Fruit fly (Drosophila melanogaster) whole organism, embryonic: Measurements from ENCODE around the gene Sry-alpha.

Source experiments
- CG10543 ChIP-seq: fragments of 200-800 bp; sonication (Bioruptor generic); optimal IDR thresholded peaks from 3 replicates; lab custom pipeline; 2017; ENCODE audit warnings: missing biosample characterization, mild to moderate bottlenecking, missing genetic modification characterization, moderate library complexity
- CG10979 ChIP-seq: fragments of 200-800 bp; sonication (Bioruptor generic); optimal IDR thresholded peaks from 2 replicates; lab custom pipeline; 2018; ENCODE audit warnings: missing biosample characterization, mild to moderate bottlenecking, missing genetic modification characterization, moderate library complexity
- CG11247 ChIP-seq: fragments of 200-800 bp; sonication (Bioruptor generic); IDR thresholded peaks from 2 replicates; pipeline ENCODE4 v1.3.6; 2022; ENCODE audit warnings: missing biosample characterization, missing genetic modification characterization
- CG11456 ChIP-seq: fragments of 200-800 bp; sonication (Bioruptor generic); IDR thresholded peaks from 3 replicates; pipeline ENCODE4 v1.3.6; 2022; ENCODE audit warnings: missing biosample characterization, missing genetic modification characterization
- CG12104 ChIP-seq: fragments of 200-800 bp; sonication (Bioruptor generic); optimal IDR thresholded peaks from 3 replicates; lab custom pipeline; 2016; ENCODE audit warnings: missing biosample characterization, missing genetic modification characterization
- CG12219 ChIP-seq: fragments of 200-800 bp; sonication (Bioruptor generic); optimal IDR thresholded peaks from 3 replicates; lab custom pipeline; 2018; ENCODE audit warnings: missing biosample characterization, mild to moderate bottlenecking, missing genetic modification characterization
- CG12659 ChIP-seq: fragments of 200-800 bp; sonication (Bioruptor generic); optimal IDR thresholded peaks from 3 replicates; lab custom pipeline; 2017; ENCODE audit warnings: mild to moderate bottlenecking, missing biosample characterization, missing genetic modification reagents, missing genetic modification characterization
- CG1647 ChIP-seq: fragments of 200-800 bp; sonication (Bioruptor generic); optimal IDR thresholded peaks from 3 replicates; lab custom pipeline; 2016; ENCODE audit warnings: missing biosample characterization, missing genetic modification characterization
- CG30020 ChIP-seq: fragments of 200-800 bp; optimal IDR thresholded peaks from 2 replicates; lab custom pipeline; 2019; ENCODE audit warnings: missing biosample characterization, mild to moderate bottlenecking, missing genetic modification characterization, moderate library complexity
- CG3281 ChIP-seq: fragments of 200-800 bp; sonication (Bioruptor generic); optimal IDR thresholded peaks from 3 replicates; lab custom pipeline; 2017; ENCODE audit warnings: missing biosample characterization, mild to moderate bottlenecking, missing genetic modification characterization
- CG33557 ChIP-seq: fragments of 200-800 bp; sonication (Bioruptor generic); optimal IDR thresholded peaks from 2 replicates; lab custom pipeline; 2019; ENCODE audit warnings: missing biosample characterization, mild to moderate bottlenecking, missing genetic modification characterization, moderate library complexity
- CG3407 ChIP-seq: fragments of 200-800 bp; sonication (Bioruptor generic); optimal IDR thresholded peaks from 2 replicates; lab custom pipeline; 2018; ENCODE audit warnings: missing biosample characterization, mild to moderate bottlenecking, missing genetic modification characterization
- CG4730 ChIP-seq: fragments of 200-800 bp; sonication (Bioruptor generic); IDR thresholded peaks from 2 replicates; pipeline ENCODE4 v1.3.6; 2022; ENCODE audit warnings: missing biosample characterization, missing genetic modification characterization
- CG7271 ChIP-seq: fragments of 200-800 bp; sonication (Bioruptor generic); optimal IDR thresholded peaks from 2 replicates; lab custom pipeline; 2018; ENCODE audit warnings: missing biosample characterization, mild to moderate bottlenecking, missing genetic modification characterization, moderate library complexity
- CG7839 ChIP-seq: fragments of 200-800 bp; sonication (Bioruptor generic); optimal IDR thresholded peaks from 3 replicates; lab custom pipeline; 2018; ENCODE audit warnings: missing biosample characterization, mild to moderate bottlenecking, missing genetic modification characterization, moderate library complexity
- CG8765 ChIP-seq: fragments of 200-800 bp; sonication (Bioruptor generic); IDR thresholded peaks from 2 replicates; pipeline ENCODE4 v1.3.6; 2022; ENCODE audit warnings: missing biosample characterization, missing genetic modification characterization
- CG8944 ChIP-seq: fragments of 200-800 bp; sonication (Bioruptor generic); optimal IDR thresholded peaks from 3 replicates; lab custom pipeline; 2016; ENCODE audit warnings: missing biosample characterization, missing genetic modification characterization
- Fer1 ChIP-seq: fragments of 200-800 bp; sonication (Bioruptor generic); optimal IDR thresholded peaks from 2 replicates; lab custom pipeline; 2017; ENCODE audit warnings: missing biosample characterization, mild to moderate bottlenecking, missing genetic modification characterization
- Gsc ChIP-seq: fragments of 200-800 bp; sonication (Bioruptor generic); IDR thresholded peaks from 2 replicates; pipeline ENCODE4 v1.3.6; 2022; ENCODE audit warnings: missing biosample characterization, missing genetic modification characterization
- HHEX ChIP-seq: fragments of 200-800 bp; sonication (Bioruptor generic); optimal IDR thresholded peaks from 3 replicates; lab custom pipeline; 2017; ENCODE audit warnings: missing biosample characterization, mild to moderate bottlenecking, missing genetic modification characterization, missing genetic modification reagents
- Hand ChIP-seq: fragments of 200-800 bp; sonication (Bioruptor generic); optimal IDR thresholded peaks from 2 replicates; lab custom pipeline; 2017; ENCODE audit warnings: mild to moderate bottlenecking, missing biosample characterization, missing genetic modification reagents, missing genetic modification characterization
- Kr ChIP-seq: fragments of 200-800 bp; sonication (Bioruptor generic); optimal IDR thresholded peaks from 2 replicates; lab custom pipeline; 2017; ENCODE audit warnings: missing biosample characterization, mild to moderate bottlenecking, missing genetic modification characterization
- Mrtf ChIP-seq: fragments of 200-800 bp; sonication (Bioruptor generic); IDR thresholded peaks from 3 replicates; pipeline ENCODE4 v1.3.6; 2022; ENCODE audit warnings: missing biosample characterization, missing genetic modification characterization
- NC2α ChIP-seq: fragments of 200-800 bp; sonication (Bioruptor generic); optimal IDR thresholded peaks from 2 replicates; lab custom pipeline; 2016; ENCODE audit warnings: missing biosample characterization, missing genetic modification characterization
- NFAT ChIP-seq: fragments of 200-800 bp; sonication (Bioruptor generic); IDR thresholded peaks from 2 replicates; pipeline ENCODE4 v1.3.6; 2022; ENCODE audit warnings: missing biosample characterization, missing genetic modification characterization
- Nf-YC ChIP-seq: fragments of 200-800 bp; optimal IDR thresholded peaks from 3 replicates; lab custom pipeline; 2019; ENCODE audit warnings: missing biosample characterization, mild to moderate bottlenecking, missing genetic modification characterization, moderate library complexity
- Optix ChIP-seq: fragments of 200-800 bp; sonication (Bioruptor generic); IDR thresholded peaks from 3 replicates; pipeline ENCODE4 v1.3.6; 2022; ENCODE audit warnings: missing biosample characterization, missing genetic modification characterization
- Sox102F ChIP-seq: fragments of 200-800 bp; sonication (Bioruptor generic); optimal IDR thresholded peaks from 2 replicates; lab custom pipeline; 2018; ENCODE audit warnings: missing biosample characterization, mild to moderate bottlenecking, missing genetic modification characterization, moderate library complexity
- YL-1 ChIP-seq: fragments of 200-800 bp; sonication (Bioruptor generic); optimal IDR thresholded peaks from 3 replicates; lab custom pipeline; 2017; ENCODE audit warnings: missing biosample characterization, mild to moderate bottlenecking, missing genetic modification characterization
- bcd ChIP-seq: fragments of 200-800 bp; sonication (Bioruptor generic); optimal IDR thresholded peaks from 2 replicates; lab custom pipeline; 2017; ENCODE audit warnings: missing biosample characterization, mild to moderate bottlenecking, missing genetic modification characterization
- caup ChIP-seq: fragments of 200-800 bp; sonication (Bioruptor generic); optimal IDR thresholded peaks from 3 replicates; lab custom pipeline; 2017; ENCODE audit warnings: missing biosample characterization, mild to moderate bottlenecking, missing genetic modification characterization, moderate library complexity; ENCODE audit not compliant: severe bottlenecking
- dan ChIP-seq: fragments of 200-800 bp; sonication (Bioruptor generic); IDR thresholded peaks from 2 replicates; pipeline ENCODE4 v1.3.6; 2022; ENCODE audit warnings: missing biosample characterization, missing genetic modification characterization
- emc ChIP-seq: fragments of 200-800 bp; sonication (Bioruptor generic); optimal IDR thresholded peaks from 2 replicates; lab custom pipeline; 2016; ENCODE audit warnings: missing biosample characterization, missing genetic modification characterization
- ems ChIP-seq: fragments of 200-800 bp; sonication (Bioruptor generic); optimal IDR thresholded peaks from 3 replicates; lab custom pipeline; 2016; ENCODE audit warnings: missing biosample characterization, missing genetic modification characterization
- exex ChIP-seq: fragments of 200-800 bp; sonication (Bioruptor generic); optimal IDR thresholded peaks from 4 replicates; lab custom pipeline; 2018; ENCODE audit warnings: missing biosample characterization, mild to moderate bottlenecking, missing genetic modification characterization, moderate library complexity
- fu2 ChIP-seq: fragments of 200-800 bp; sonication (Bioruptor generic); optimal IDR thresholded peaks from 2 replicates; lab custom pipeline; 2016; ENCODE audit warnings: missing biosample characterization, missing genetic modification characterization
- ham ChIP-seq: fragments of 200-800 bp; sonication (Bioruptor generic); IDR thresholded peaks from 2 replicates; pipeline ENCODE4 v1.3.6; 2022; ENCODE audit warnings: missing biosample characterization, missing genetic modification characterization
- hb ChIP-seq: fragments of 200-800 bp; sonication (Bioruptor generic); IDR thresholded peaks from 3 replicates; pipeline ENCODE4 v1.3.6; 2022; ENCODE audit warnings: missing biosample characterization, missing genetic modification characterization; ENCODE audit not compliant: partially characterized antibody
- hth ChIP-seq: fragments of >200 bp; optimal IDR thresholded peaks from 2 replicates; lab custom pipeline; 2017; ENCODE audit warnings: inconsistent platforms
- jing ChIP-seq: fragments of 200-800 bp; sonication (Bioruptor generic); optimal IDR thresholded peaks from 2 replicates; lab custom pipeline; 2018; ENCODE audit warnings: missing biosample characterization, mild to moderate bottlenecking, missing genetic modification characterization
- nom ChIP-seq: fragments of 200-800 bp; sonication (Bioruptor generic); optimal IDR thresholded peaks from 2 replicates; lab custom pipeline; 2017; ENCODE audit warnings: missing biosample characterization, missing genetic modification characterization, mild to moderate bottlenecking, moderate library complexity, missing genetic modification reagents
- odd ChIP-seq: fragments of 200-800 bp; sonication (Bioruptor generic); optimal IDR thresholded peaks from 2 replicates; lab custom pipeline; 2017; ENCODE audit warnings: missing biosample characterization, mild to moderate bottlenecking, missing genetic modification characterization
- pnt ChIP-seq: fragments of 200-800 bp; sonication (Bioruptor generic); optimal IDR thresholded peaks from 3 replicates; lab custom pipeline; 2016; ENCODE audit warnings: missing biosample characterization, missing genetic modification characterization
- psq ChIP-seq: fragments of 200-800 bp; sonication (Bioruptor generic); optimal IDR thresholded peaks from 2 replicates; lab custom pipeline; 2017; ENCODE audit warnings: missing biosample characterization, missing genetic modification characterization
- pum ChIP-seq: fragments of 200-800 bp; sonication (Bioruptor generic); optimal IDR thresholded peaks from 2 replicates; lab custom pipeline; 2016; ENCODE audit warnings: missing biosample characterization, missing genetic modification characterization
- ro ChIP-seq: fragments of 200-800 bp; sonication (Bioruptor generic); IDR thresholded peaks from 2 replicates; pipeline ENCODE4 v1.3.6; 2022; ENCODE audit warnings: missing biosample characterization, missing genetic modification characterization
- salm ChIP-seq: fragments of 200-800 bp; sonication (Bioruptor generic); optimal IDR thresholded peaks from 2 replicates; lab custom pipeline; 2018; ENCODE audit warnings: missing biosample characterization, mild to moderate bottlenecking, missing genetic modification characterization
- trem ChIP-seq: fragments of 200-800 bp; optimal IDR thresholded peaks from 3 replicates; lab custom pipeline; 2019; ENCODE audit warnings: missing biosample characterization, mild to moderate bottlenecking, missing genetic modification characterization, moderate library complexity
- twi ChIP-seq: fragments of 200-800 bp; optimal IDR thresholded peaks from 2 replicates; lab custom pipeline; 2019; ENCODE audit warnings: missing biosample characterization, mild to moderate bottlenecking, missing genetic modification characterization, moderate library complexity
- vvl ChIP-seq: fragments of 200-800 bp; sonication (Bioruptor generic); IDR thresholded peaks from 2 replicates; pipeline ENCODE4 v1.3.6; 2022; ENCODE audit warnings: missing biosample characterization, missing genetic modification characterization
- wor ChIP-seq: fragments of 200-800 bp; sonication (Bioruptor generic); IDR thresholded peaks from 2 replicates; pipeline ENCODE4 v1.3.6; 2022; ENCODE audit warnings: missing biosample characterization, missing genetic modification characterization
- yki ChIP-seq: fragments of >200 bp; optimal IDR thresholded peaks from 3 replicates; lab custom pipeline; 2018

Gene Sry-alpha

dm6 chr3R:30014977-30015514 lies 24.5 kb upstream of the Sry-alpha start, which contains the start of gene CG7920 (continued):
- TF ChIP-seq Gsc (GFP tag; lab: Robert Waterston, UW), result no peak
- no peak for TF ChIP-seq jing
- TF ChIP-seq CG3281, result peak; percentile 46
- TF ChIP-seq NC2α (GFP tag; lab: Kevin White, UChicago), result no peak
- no peak for TF ChIP-seq dan
- no peak for TF ChIP-seq CG4730 (GFP tag; lab: Robert Waterston, UW)
- TF ChIP-seq ro (GFP tag; lab: Robert Waterston, UW), result no peak
- peak; percentile 52 for TF ChIP-seq caup (GFP tag; lab: Kevin White, UChicago)
- no peak for TF ChIP-seq CG33557 (GFP tag; lab: Kevin White, UChicago)
- TF ChIP-seq CG11247 (GFP tag; lab: Robert Waterston, UW), result 0 out of 2 replicates have a peak, but pooled peaks have one; percentile 6
- TF ChIP-seq Hand, result peak; percentile 37
- no peak for TF ChIP-seq CG11456 (GFP tag; lab: Robert Waterston, UW)
- TF ChIP-seq wor (GFP tag; lab: Robert Waterston, UW), result no peak
- TF ChIP-seq trem, result peak; percentile 60
- TF ChIP-seq YL-1 (GFP tag; lab: Kevin White, UChicago), result peak; percentile 55
- no peak for TF ChIP-seq exex
- TF ChIP-seq psq (GFP tag; lab: Kevin White, UChicago), result no peak
- no peak for TF ChIP-seq CG30020 (tag; lab: Kevin White, UChicago)
- no peak for TF ChIP-seq fu2 (GFP tag; lab: Kevin White, UChicago)
- TF ChIP-seq CG7839, result no peak
- peak; percentile 71 for TF ChIP-seq Fer1 (GFP tag; lab: Kevin White, UChicago)
- peak; percentile 0 for TF ChIP-seq CG10979 (tag; lab: Kevin White, UChicago)
- peak; percentile 65; the same call in 1 of the 3 replicates for TF ChIP-seq hb
- TF ChIP-seq bcd (GFP tag; lab: Kevin White, UChicago), result no peak
- no peak for TF ChIP-seq emc (GFP tag; lab: Kevin White, UChicago)
- no peak for TF ChIP-seq hth (lab: Kevin White, UChicago)
- no peak for TF ChIP-seq CG12219 (GFP tag; lab: Kevin White, UChicago)
- peak; percentile 64 for TF ChIP-seq CG12659 (GFP tag; lab: Kevin White, UChicago)
- no peak for TF ChIP-seq Mrtf (GFP tag; lab: Robert Waterston, UW)
- TF ChIP-seq salm (tag; lab: Kevin White, UChicago), result no peak
- TF ChIP-seq CG8765 (GFP tag; lab: Robert Waterston, UW), result no peak
- TF ChIP-seq Sox102F (GFP tag; lab: Kevin White, UChicago), result no peak
- no peak; the same call in 1 of the 2 replicates for TF ChIP-seq vvl
- TF ChIP-seq pnt (GFP tag; lab: Kevin White, UChicago), result no peak
- TF ChIP-seq CG12104 (GFP tag; lab: Kevin White, UChicago), result peak; percentile 16
- TF ChIP-seq HHEX (GFP tag; lab: Kevin White, UChicago), result no peak
- TF ChIP-seq yki, result no peak
- no peak for TF ChIP-seq CG1647 (GFP tag; lab: Kevin White, UChicago)
- TF ChIP-seq NFAT (GFP tag; lab: Robert Waterston, UW), result peak; percentile 12; the same call in 1 of the 2 replicates
- peak; percentile 77 for TF ChIP-seq nom
- peak; percentile 48 for TF ChIP-seq ems (GFP tag; lab: Kevin White, UChicago)
- TF ChIP-seq Optix (GFP tag; lab: Robert Waterston, UW), result no peak
- TF ChIP-seq ham, result no peak
- TF ChIP-seq twi (tag; lab: Kevin White, UChicago), result no peak
- no peak for TF ChIP-seq CG8944 (GFP tag; lab: Kevin White, UChicago)
- TF ChIP-seq odd (GFP tag; lab: Kevin White, UChicago), result peak; percentile 37
- TF ChIP-seq Nf-YC (tag; lab: Kevin White, UChicago), result peak; percentile 41
- no peak for TF ChIP-seq CG3407
- no peak for TF ChIP-seq pum (GFP tag; lab: Kevin White, UChicago)
- TF ChIP-seq CG10543 (GFP tag; lab: Kevin White, UChicago), result peak; percentile 58
- TF ChIP-seq CG7271 (tag; lab: Kevin White, UChicago), result no peak
- TF ChIP-seq Kr (GFP tag; lab: Kevin White, UChicago), result peak; percentile 60
